Fruit fly (Drosophila melanogaster): ENCODE results near the gene CG1486.

The CG1486 gene

DNA sequence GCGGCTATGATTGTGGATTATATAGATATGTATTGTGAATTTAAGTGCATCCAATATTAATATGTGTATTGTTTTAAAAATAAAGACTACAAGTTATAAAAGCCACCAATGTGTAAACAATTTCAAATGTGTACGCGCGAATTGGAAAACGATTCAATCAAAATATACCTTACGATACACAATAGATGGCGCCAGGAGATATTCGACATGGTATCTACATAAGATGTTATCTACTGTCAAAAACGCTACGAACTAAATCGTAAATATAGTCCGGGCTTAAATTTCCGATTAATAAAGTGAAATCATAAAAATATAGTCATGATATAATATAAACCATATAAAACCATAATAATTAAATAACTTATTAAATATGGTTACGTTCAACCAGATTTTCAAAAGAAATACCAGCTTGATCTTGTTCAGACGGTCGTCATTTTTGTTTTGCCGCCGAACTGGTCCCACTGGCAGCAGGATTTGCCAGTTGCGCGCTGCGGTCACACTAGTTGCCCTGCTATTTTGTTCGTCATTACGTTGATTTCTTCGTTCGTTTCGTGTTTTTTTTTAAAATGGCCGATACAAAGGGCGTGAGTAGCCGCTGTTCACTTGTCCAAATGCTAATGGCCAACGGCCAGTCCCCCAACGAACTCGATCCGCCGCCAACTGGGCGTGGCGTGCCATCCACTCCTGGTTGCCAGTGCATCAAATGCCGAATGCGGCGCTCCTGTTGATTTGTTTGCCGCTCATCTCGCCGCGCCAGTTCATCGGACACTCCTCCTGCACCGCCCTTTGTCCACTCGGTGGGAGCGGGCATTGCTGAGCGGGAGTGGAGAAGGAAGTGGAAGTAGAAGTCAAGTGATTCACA, 34.2 kb downstream of the CG1486 start, which contains the start of gene Septin1:
TSS of gene Septin1 (plus strand) at position 477 of the 862 bp plus-strand sequence.
- TF ChIP-seq cnc (optimal IDR thresholded peaks at IDR 0.05), result no peak
- TF ChIP-seq Mnt (GFP tag; optimal IDR thresholded peaks at IDR 0.05), result peak; percentile 39
- peak; percentile 3 for TF ChIP-seq CG14711 (tag; optimal IDR thresholded peaks at IDR 0.05)
- no peak for TF ChIP-seq pad (GFP tag; optimal IDR thresholded peaks at IDR 0.05)
- peak; percentile 0 for TF ChIP-seq CG1620 (GFP tag; optimal IDR thresholded peaks at IDR 0.05)
- no peak for TF ChIP-seq cic (GFP tag; optimal IDR thresholded peaks at IDR 0.05)
- peak; percentile 45 for TF ChIP-seq CG11617 (GFP tag; optimal IDR thresholded peaks at IDR 0.05)
- no peak for TF ChIP-seq CG7045 (GFP tag; optimal IDR thresholded peaks at IDR 0.05)

DNA sequence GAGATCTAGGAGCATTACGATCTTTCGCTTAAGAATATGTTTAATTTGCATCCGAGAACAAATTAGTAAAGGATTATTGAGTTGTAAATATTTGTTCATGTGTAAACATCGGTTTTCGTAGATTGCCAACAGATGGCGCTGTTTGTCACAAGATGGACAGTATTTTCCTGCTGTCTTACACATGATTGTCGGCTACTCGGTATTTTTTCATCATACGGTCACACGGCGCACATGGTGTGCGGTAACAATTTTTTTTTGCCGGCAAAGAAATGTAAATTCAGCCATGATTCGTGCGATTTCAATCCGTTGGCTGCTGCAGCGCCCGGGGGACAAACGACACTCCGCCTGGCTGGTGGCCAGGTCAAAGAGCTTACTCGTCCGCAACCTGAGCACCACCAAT, 39.0 kb downstream of the CG1486 start, which contains the start of the genes bbx and waw:
TSS of gene bbx (plus strand) at position 151 of the 400 bp plus-strand sequence.
TSS of gene waw (plus strand) at position 151 of the 400 bp plus-strand sequence.
- peak; percentile 57 for TF ChIP-seq CG1620 (GFP tag; optimal IDR thresholded peaks at IDR 0.05)
- TF ChIP-seq tj (GFP tag; optimal IDR thresholded peaks at IDR 0.05), result peak; percentile 5
- no peak for TF ChIP-seq kay (GFP tag; ENCODE audit: borderline replicate concordance)
- peak; percentile 100 for TF ChIP-seq Mnt (GFP tag; optimal IDR thresholded peaks at IDR 0.05)
- TF ChIP-seq CG11617 (GFP tag; optimal IDR thresholded peaks at IDR 0.05), result peak; percentile 55
- peak; percentile 18 for TF ChIP-seq pad (GFP tag; optimal IDR thresholded peaks at IDR 0.05)
- TF ChIP-seq CG5204 (GFP tag; optimal IDR thresholded peaks at IDR 0.05), result no peak
- TF ChIP-seq cic (GFP tag; optimal IDR thresholded peaks at IDR 0.05), result peak; percentile 14
- peak; percentile 42 for TF ChIP-seq Crg-1 (GFP tag; optimal IDR thresholded peaks at IDR 0.05)
- peak; percentile 52 for TF ChIP-seq bab1 (GFP tag; optimal IDR thresholded peaks at IDR 0.05)
- no peak for TF ChIP-seq toe (GFP tag; optimal IDR thresholded peaks at IDR 0.05)
- peak; percentile 57 for TF ChIP-seq CG7101 (tag; optimal IDR thresholded peaks at IDR 0.05)
- TF ChIP-seq CG14711 (tag; optimal IDR thresholded peaks at IDR 0.05), result peak; percentile 21

DNA sequence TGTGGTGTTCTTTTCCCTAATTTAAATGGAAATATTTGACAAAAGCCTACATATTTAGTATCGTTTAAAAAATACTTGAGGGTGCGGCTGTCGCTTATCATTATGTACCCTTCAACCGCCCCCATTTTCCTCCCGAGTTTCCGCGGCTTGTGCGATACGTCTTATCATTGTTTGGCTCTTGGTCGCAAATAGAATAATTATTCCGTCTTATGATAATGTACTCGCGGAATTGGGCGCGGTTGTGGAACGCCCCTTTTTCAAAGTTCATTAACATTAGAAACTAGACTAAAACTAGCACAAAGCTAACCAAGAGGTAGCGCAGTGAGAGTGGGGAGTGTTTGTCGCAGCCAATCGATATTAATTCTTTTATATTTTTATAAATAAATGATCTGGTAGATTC, 41.6 kb downstream of the CG1486 start:
- TF ChIP-seq tj (GFP tag; optimal IDR thresholded peaks at IDR 0.05), result no peak
- TF ChIP-seq Mnt (GFP tag; optimal IDR thresholded peaks at IDR 0.05), result peak; percentile 18
- peak; percentile 22 for TF ChIP-seq cic (GFP tag; optimal IDR thresholded peaks at IDR 0.05)
- TF ChIP-seq pad (GFP tag; optimal IDR thresholded peaks at IDR 0.05), result no peak

DNA sequence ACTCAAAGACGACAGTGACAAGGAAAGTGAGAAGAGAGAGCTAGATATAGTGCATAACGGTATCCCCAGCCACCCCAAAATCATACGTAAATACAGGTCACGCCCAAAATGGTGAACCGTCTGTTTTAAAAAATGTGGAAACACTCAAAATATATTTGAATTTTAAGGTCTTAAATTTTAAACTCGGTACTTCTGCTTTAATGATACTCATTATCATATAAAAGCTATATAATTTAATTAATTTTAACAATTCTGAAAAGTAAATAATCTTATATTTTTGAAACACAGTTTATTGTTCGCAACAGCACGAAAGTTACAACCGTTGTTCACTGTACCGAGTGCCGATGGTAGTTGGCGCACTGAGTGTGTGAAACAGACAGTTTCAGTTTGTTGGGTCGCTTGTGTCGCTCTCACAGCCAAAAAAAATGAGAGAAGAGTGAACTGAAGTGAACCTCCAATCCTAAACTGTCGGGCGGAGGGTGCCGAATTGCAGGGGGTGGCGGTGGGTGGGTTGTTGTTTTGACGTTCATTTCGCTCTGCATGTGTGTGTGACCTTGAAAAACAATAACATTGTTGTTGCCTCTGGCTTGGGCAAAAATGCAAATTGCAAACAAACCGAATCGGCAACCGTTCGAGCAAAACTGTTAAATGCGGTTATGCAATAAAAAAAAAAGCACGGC, 42.6 kb downstream of the CG1486 start:
- TF ChIP-seq Hr96 (GFP tag; optimal IDR thresholded peaks at IDR 0.05) (no peak), CG11617 (GFP tag; optimal IDR thresholded peaks at IDR 0.05) (peak; percentile 95), tj (GFP tag; optimal IDR thresholded peaks at IDR 0.05) (peak; percentile 72), CG7045 (GFP tag; optimal IDR thresholded peaks at IDR 0.05) (peak; percentile 93), bab1 (GFP tag; optimal IDR thresholded peaks at IDR 0.05) (peak; percentile 90), CG12768 (GFP tag; optimal IDR thresholded peaks at IDR 0.05) (peak; percentile 94), Clk (GFP tag; optimal IDR thresholded peaks at IDR 0.05) (peak; percentile 89), pad (GFP tag; optimal IDR thresholded peaks at IDR 0.05) (peak; percentile 93), CG33017 (tag; optimal IDR thresholded peaks at IDR 0.05) (peak; percentile 95), kay (GFP tag; ENCODE audit: borderline replicate concordance) (no peak), toe (GFP tag; optimal IDR thresholded peaks at IDR 0.05) (peak; percentile 74), cic (GFP tag; optimal IDR thresholded peaks at IDR 0.05) (peak; percentile 82), Mnt (GFP tag; optimal IDR thresholded peaks at IDR 0.05) (peak; percentile 86), cnc (optimal IDR thresholded peaks at IDR 0.05) (no peak), CG7101 (tag; optimal IDR thresholded peaks at IDR 0.05) (peak; percentile 97), Crg-1 (GFP tag; optimal IDR thresholded peaks at IDR 0.05) (peak; percentile 81), CG1620 (GFP tag; optimal IDR thresholded peaks at IDR 0.05) (peak; percentile 85), CG14711 (tag; optimal IDR thresholded peaks at IDR 0.05) (peak; percentile 91), ovo (GFP tag; optimal IDR thresholded peaks at IDR 0.05) (peak; percentile 71), CG5204 (GFP tag; optimal IDR thresholded peaks at IDR 0.05) (peak; percentile 56)

DNA sequence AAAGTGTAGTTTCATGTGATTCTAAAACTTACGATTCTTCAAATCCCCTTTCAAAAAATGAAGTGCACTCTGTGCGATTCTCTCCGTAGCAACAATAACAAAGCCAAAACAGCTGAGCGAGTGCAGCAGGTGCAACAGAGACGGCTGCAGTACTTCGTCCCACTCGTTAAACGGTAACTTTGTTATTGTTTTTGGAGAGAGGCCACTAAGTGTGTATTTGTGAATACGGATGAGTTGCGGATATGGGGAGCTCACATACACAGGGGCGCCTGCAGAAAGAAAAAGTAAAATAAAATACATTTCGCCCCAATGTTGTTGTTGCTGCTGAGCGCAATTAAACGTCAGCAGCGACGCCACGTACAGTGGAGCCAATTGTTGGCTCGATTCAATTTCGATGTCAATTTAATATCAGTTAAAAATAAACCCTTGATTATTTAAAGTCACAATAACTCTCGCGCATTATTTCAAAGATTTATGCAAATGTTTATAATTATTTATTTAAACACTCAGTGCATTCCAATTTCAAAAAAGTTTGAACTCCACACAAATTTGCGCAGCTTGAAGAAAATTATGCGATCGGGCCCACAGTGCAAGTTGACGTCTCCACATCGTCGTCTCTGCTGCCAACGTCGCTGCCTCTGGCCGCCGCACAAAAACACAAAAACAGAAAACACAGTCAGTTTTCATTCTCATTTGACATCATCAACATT, 43.7 kb downstream of the CG1486 start:
- peak; percentile 98 for TF ChIP-seq kay (GFP tag; ENCODE audit: borderline replicate concordance)
- peak; percentile 98 for TF ChIP-seq Clk (GFP tag; optimal IDR thresholded peaks at IDR 0.05)
- peak; percentile 99 for TF ChIP-seq CG1620 (GFP tag; optimal IDR thresholded peaks at IDR 0.05)
- peak; percentile 98 for TF ChIP-seq CG5204 (GFP tag; optimal IDR thresholded peaks at IDR 0.05)
- TF ChIP-seq Mnt (GFP tag; optimal IDR thresholded peaks at IDR 0.05), result peak; percentile 98
- peak; percentile 97 for TF ChIP-seq CG33017 (tag; optimal IDR thresholded peaks at IDR 0.05)
- TF ChIP-seq cnc (optimal IDR thresholded peaks at IDR 0.05), result peak; percentile 40 to 67
- TF ChIP-seq bab1 (GFP tag; optimal IDR thresholded peaks at IDR 0.05), result peak; percentile 99
- peak; percentile 99 for TF ChIP-seq CG12768 (GFP tag; optimal IDR thresholded peaks at IDR 0.05)
- peak; percentile 98 for TF ChIP-seq CG7045 (GFP tag; optimal IDR thresholded peaks at IDR 0.05)
- TF ChIP-seq CG11617 (GFP tag; optimal IDR thresholded peaks at IDR 0.05), result peak; percentile 100
- TF ChIP-seq toe (GFP tag; optimal IDR thresholded peaks at IDR 0.05), result peak; percentile 98
- peak; percentile 96 for TF ChIP-seq pad (GFP tag; optimal IDR thresholded peaks at IDR 0.05)
- TF ChIP-seq CG14711 (tag; optimal IDR thresholded peaks at IDR 0.05), result peak; percentile 96
- TF ChIP-seq tj (GFP tag; optimal IDR thresholded peaks at IDR 0.05), result peak; percentile 96
- peak; percentile 100 for TF ChIP-seq Hr96 (GFP tag; optimal IDR thresholded peaks at IDR 0.05)
- TF ChIP-seq Crg-1 (GFP tag; optimal IDR thresholded peaks at IDR 0.05), result peak; percentile 99
- peak; percentile 99 for TF ChIP-seq CG7101 (tag; optimal IDR thresholded peaks at IDR 0.05)
- TF ChIP-seq cic (GFP tag; optimal IDR thresholded peaks at IDR 0.05), result peak; percentile 93
- peak; percentile 99 for TF ChIP-seq ovo (GFP tag; optimal IDR thresholded peaks at IDR 0.05)

All from whole organism, adult.